Fruit fly (Drosophila melanogaster) whole organism, embryonic: ENCODE measurements around the gene CG32161.
A peak's percentile ranks its signal among the peaks of the same experiment; 100 is the strongest.

Source experiments
- CG1024 ChIP-seq: fragments of 200-800 bp; sonication (Bioruptor generic); IDR thresholded peaks from 2 replicates; pipeline ENCODE4 v1.3.6; 2022; ENCODE audit warnings: missing biosample characterization, missing genetic modification characterization
- CG11695 ChIP-seq: fragments of 200-800 bp; sonication (Bioruptor generic); IDR thresholded peaks from 3 replicates; pipeline ENCODE4 v1.3.6; 2022; ENCODE audit warnings: missing biosample characterization, missing genetic modification characterization
- CG12219 ChIP-seq: fragments of 200-800 bp; sonication (Bioruptor generic); optimal IDR thresholded peaks from 3 replicates; lab custom pipeline; 2018; ENCODE audit warnings: missing biosample characterization, mild to moderate bottlenecking, missing genetic modification characterization
- CG13123 ChIP-seq: fragments of 200-800 bp; sonication (Bioruptor generic); optimal IDR thresholded peaks from 2 replicates; lab custom pipeline; 2016; ENCODE audit warnings: missing biosample characterization, missing genetic modification characterization
- CG14441 ChIP-seq: fragments of 200-800 bp; sonication (Bioruptor generic); IDR thresholded peaks from 2 replicates; pipeline ENCODE4 v1.3.6; 2022; ENCODE audit warnings: missing biosample characterization, missing genetic modification characterization
- CG14965 ChIP-seq: fragments of 200-800 bp; sonication (Bioruptor generic); optimal IDR thresholded peaks from 2 replicates; lab custom pipeline; 2016; ENCODE audit warnings: missing biosample characterization, missing genetic modification characterization, borderline replicate concordance
- CG15073 ChIP-seq: fragments of 200-800 bp; sonication (Bioruptor generic); optimal IDR thresholded peaks from 2 replicates; lab custom pipeline; 2016; ENCODE audit warnings: missing biosample characterization, missing genetic modification characterization
- CG15601 ChIP-seq: fragments of 200-800 bp; sonication (Bioruptor generic); optimal IDR thresholded peaks from 3 replicates; lab custom pipeline; 2019; ENCODE audit warnings: missing biosample characterization, mild to moderate bottlenecking, missing genetic modification characterization, moderate library complexity
- CG2120 ChIP-seq: fragments of 200-800 bp; sonication (Bioruptor generic); optimal IDR thresholded peaks from 3 replicates; lab custom pipeline; 2016; ENCODE audit warnings: missing biosample characterization, missing genetic modification characterization
- CG31441 ChIP-seq: fragments of 200-800 bp; sonication (Bioruptor generic); IDR thresholded peaks from 2 replicates; pipeline ENCODE4 v1.3.6; 2022; ENCODE audit warnings: missing biosample characterization, missing genetic modification characterization
- CG3726 ChIP-seq: fragments of 200-800 bp; sonication (Bioruptor generic); IDR thresholded peaks from 3 replicates; pipeline ENCODE4, ENCODE4 v1.3.6; 2022; ENCODE audit warnings: missing biosample characterization, missing genetic modification characterization
- CG3838 ChIP-seq: fragments of 200-800 bp; sonication (Bioruptor generic); optimal IDR thresholded peaks from 3 replicates; lab custom pipeline; 2016; ENCODE audit warnings: missing biosample characterization, missing genetic modification characterization
- CG7271 ChIP-seq: fragments of 200-800 bp; sonication (Bioruptor generic); optimal IDR thresholded peaks from 2 replicates; lab custom pipeline; 2018; ENCODE audit warnings: missing biosample characterization, mild to moderate bottlenecking, missing genetic modification characterization, moderate library complexity
- CG9817 ChIP-seq: fragments of 200-800 bp; sonication (Bioruptor generic); optimal IDR thresholded peaks from 2 replicates; lab custom pipeline; 2018; ENCODE audit warnings: missing biosample characterization, mild to moderate bottlenecking, missing genetic modification characterization, moderate library complexity
- Camta ChIP-seq: fragments of 200-800 bp; sonication (Bioruptor generic); optimal IDR thresholded peaks from 2 replicates; lab custom pipeline; 2016; ENCODE audit warnings: missing biosample characterization, missing genetic modification characterization
- Hr3 ChIP-seq: fragments of 200-800 bp; sonication (Bioruptor generic); optimal IDR thresholded peaks from 3 replicates; lab custom pipeline; 2016; ENCODE audit warnings: missing biosample characterization, missing genetic modification characterization
- Jarid2 ChIP-seq: fragments of 200-800 bp; sonication (Bioruptor generic); optimal IDR thresholded peaks from 3 replicates; lab custom pipeline; 2017; ENCODE audit warnings: mild to moderate bottlenecking, missing biosample characterization, missing genetic modification reagents, missing genetic modification characterization
- Myb ChIP-seq: fragments of 200-800 bp; sonication (Bioruptor generic); optimal IDR thresholded peaks from 2 replicates; lab custom pipeline; 2016; ENCODE audit warnings: missing biosample characterization, missing genetic modification characterization
- Oli ChIP-seq: fragments of 200-800 bp; sonication (Bioruptor generic); optimal IDR thresholded peaks from 2 replicates; lab custom pipeline; 2018; ENCODE audit warnings: missing biosample characterization, mild to moderate bottlenecking, missing genetic modification characterization, moderate library complexity
- Optix ChIP-seq: fragments of 200-800 bp; sonication (Bioruptor generic); IDR thresholded peaks from 3 replicates; pipeline ENCODE4 v1.3.6; 2022; ENCODE audit warnings: missing biosample characterization, missing genetic modification characterization
- Rx ChIP-seq: fragments of 200-800 bp; sonication (Bioruptor generic); IDR thresholded peaks from 2 replicates; pipeline ENCODE4 v1.3.6; 2022; ENCODE audit warnings: missing biosample characterization, missing genetic modification characterization
- Sox102F ChIP-seq: fragments of 200-800 bp; sonication (Bioruptor generic); optimal IDR thresholded peaks from 2 replicates; lab custom pipeline; 2018; ENCODE audit warnings: missing biosample characterization, mild to moderate bottlenecking, missing genetic modification characterization, moderate library complexity
- bbx ChIP-seq: fragments of 200-800 bp; sonication (Bioruptor generic); IDR thresholded peaks from 2 replicates; pipeline ENCODE4 v1.3.6; 2022; ENCODE audit warnings: missing biosample characterization, missing genetic modification characterization; ENCODE audit not compliant: partially characterized antibody
- bigmax ChIP-seq: fragments of 200-800 bp; sonication (Bioruptor generic); optimal IDR thresholded peaks from 2 replicates; lab custom pipeline; 2018; ENCODE audit warnings: missing biosample characterization, mild to moderate bottlenecking, missing genetic modification characterization
- crp ChIP-seq, 2 experiments: fragments of 200-800 bp; sonication (Bioruptor generic); optimal IDR thresholded peaks; 2 replicates in 1 of 2; 3 replicates in 1 of 2; lab custom pipeline; 2017; ENCODE audit warnings: missing biosample characterization in 2 of 2, missing genetic modification characterization in 2 of 2, mild to moderate bottlenecking in 1 of 2, moderate library complexity in 1 of 2
- dan ChIP-seq: fragments of 200-800 bp; sonication (Bioruptor generic); IDR thresholded peaks from 2 replicates; pipeline ENCODE4 v1.3.6; 2022; ENCODE audit warnings: missing biosample characterization, missing genetic modification characterization
- esg ChIP-seq: fragments of 200-800 bp; sonication (Bioruptor generic); conservative IDR thresholded peaks from 2 replicates; pipeline ENCODE4 v1.3.6; 2022; ENCODE audit warnings: missing biosample characterization, missing genetic modification characterization
- gro ChIP-seq: fragments of 200-800 bp; sonication (Bioruptor generic); optimal IDR thresholded peaks from 2 replicates; lab custom pipeline; 2016; ENCODE audit warnings: missing biosample characterization, missing genetic modification characterization
- h ChIP-seq: fragments of >200 bp; optimal IDR thresholded peaks from 2 replicates; lab custom pipeline; 2017
- lab ChIP-seq: fragments of 200-800 bp; sonication (Bioruptor generic); optimal IDR thresholded peaks from 3 replicates; lab custom pipeline; 2017; ENCODE audit warnings: missing biosample characterization, missing genetic modification characterization, mild to moderate bottlenecking, moderate library complexity, missing genetic modification reagents
- lmd ChIP-seq: fragments of 200-800 bp; sonication (Bioruptor generic); IDR thresholded peaks from 2 replicates; pipeline ENCODE4 v1.3.6; 2022; ENCODE audit warnings: missing biosample characterization, missing genetic modification characterization
- mam ChIP-seq: fragments of 200-800 bp; sonication (Bioruptor generic); optimal IDR thresholded peaks from 3 replicates; lab custom pipeline; 2016; ENCODE audit warnings: missing biosample characterization, missing genetic modification characterization
- onecut ChIP-seq: fragments of 200-800 bp; sonication (Bioruptor generic); IDR thresholded peaks from 2 replicates; pipeline ENCODE4 v1.3.6; 2022; ENCODE audit warnings: missing biosample characterization, missing genetic modification characterization
- pb ChIP-seq: fragments of 200-800 bp; sonication (Bioruptor generic); optimal IDR thresholded peaks from 3 replicates; lab custom pipeline; 2016; ENCODE audit warnings: missing biosample characterization, missing genetic modification characterization
- peb ChIP-seq: fragments of 200-800 bp; sonication (Bioruptor generic); IDR thresholded peaks from 2 replicates; pipeline ENCODE4 v1.3.6; 2022; ENCODE audit warnings: missing biosample characterization, missing genetic modification characterization
- ranshi ChIP-seq: fragments of 200-800 bp; sonication (Bioruptor generic); IDR thresholded peaks from 2 replicates; pipeline ENCODE4 v1.3.6; 2022; ENCODE audit warnings: missing biosample characterization, missing genetic modification characterization
- sd ChIP-seq: fragments of 200-800 bp; sonication (Bioruptor generic); optimal IDR thresholded peaks from 3 replicates; lab custom pipeline; 2018; ENCODE audit warnings: missing biosample characterization, mild to moderate bottlenecking, missing genetic modification characterization, moderate library complexity
- sim ChIP-seq: fragments of 200-800 bp; sonication (Bioruptor generic); IDR thresholded peaks from 2 replicates; pipeline ENCODE4 v1.3.6; 2022; ENCODE audit warnings: missing biosample characterization, missing genetic modification characterization
- sima ChIP-seq: fragments of 200-800 bp; sonication (Bioruptor generic); optimal IDR thresholded peaks from 2 replicates; lab custom pipeline; 2016; ENCODE audit warnings: missing biosample characterization, missing genetic modification characterization
- z ChIP-seq: fragments of 200-800 bp; sonication (Bioruptor generic); IDR thresholded peaks from 3 replicates; pipeline ENCODE4 v1.3.6; 2022; ENCODE audit warnings: missing biosample characterization, missing genetic modification characterization
- zfh2 ChIP-seq: fragments of 200-800 bp; sonication (Bioruptor generic); optimal IDR thresholded peaks from 2 replicates; lab custom pipeline; 2016; ENCODE audit warnings: missing biosample characterization, missing genetic modification characterization

Gene CG32161

dm6 chr3L:16853533-16854386 is 7.7 kb downstream of the CG32161 start, which contains the start of gene sina (continued):
- TF ChIP-seq sd (tag; lab: Kevin White, UChicago) (no peak), gro (no peak), CG3838 (no peak), Optix (GFP tag; lab: Robert Waterston, UW) (no peak), Jarid2 (GFP tag; lab: Kevin White, UChicago) (no peak), bigmax (GFP tag; lab: Kevin White, UChicago) (no peak), Camta (GFP tag; lab: Kevin White, UChicago) (peak; percentile 27), onecut (GFP tag; lab: Robert Waterston, UW) (no peak), CG15601 (tag; lab: Kevin White, UChicago) (peak; percentile 22), mam (GFP tag; lab: Kevin White, UChicago) (peak; percentile 16), CG14441 (no peak), CG3726 (GFP tag; lab: Robert Waterston, UW) (no peak), CG12219 (no peak), Sox102F (GFP tag; lab: Kevin White, UChicago) (no peak), CG11695 (GFP tag; lab: Robert Waterston, UW) (0 out of 3 replicates have a peak, but pooled peaks have one; percentile 9), z (no peak), esg (GFP tag; lab: Robert Waterston, UW) (no peak), Oli (tag; lab: Kevin White, UChicago) (no peak), sima (GFP tag; lab: Kevin White, UChicago) (no peak), h (lab: Kevin White, UChicago) (no peak), CG2120 (peak; percentile 35), CG31441 (GFP tag; lab: Robert Waterston, UW) (peak; percentile 25; the same call in 1 of the 2 replicates), lab (GFP tag; lab: Kevin White, UChicago) (no peak), Hr3 (GFP tag; lab: Kevin White, UChicago) (no peak), dan (GFP tag; lab: Robert Waterston, UW) (no peak), pb (GFP tag; lab: Kevin White, UChicago) (no peak), CG14965 (GFP tag; lab: Kevin White, UChicago) (no peak), CG15073 (no peak), crp (GFP tag; optimal IDR thresholded peaks at IDR 0.05; lab: Kevin White, UChicago) (no peak), zfh2 (GFP tag; lab: Kevin White, UChicago) (no peak), ranshi (GFP tag; lab: Robert Waterston, UW) (no peak), CG1024 (no peak), CG9817 (no peak), lmd (no peak), sim (GFP tag; lab: Robert Waterston, UW) (no peak), Rx (GFP tag; lab: Robert Waterston, UW) (no peak), bbx (GFP tag; lab: Robert Waterston, UW) (peak; percentile 90), CG13123 (GFP tag; lab: Kevin White, UChicago) (no peak), Myb (GFP tag; lab: Kevin White, UChicago) (peak; percentile 72), peb (GFP tag; lab: Robert Waterston, UW) (no peak), CG7271 (tag; lab: Kevin White, UChicago) (no peak)
